Fruit fly (Drosophila melanogaster) whole organism, wandering third instar larva: ENCODE results near the gene CG11594.

Source experiments
- Abd-B ChIP-seq: fragments of >200 bp; optimal IDR thresholded peaks from 2 replicates; lab custom pipeline; 2017; ENCODE audit warnings: missing biosample characterization, missing genetic modification characterization
- CG32264 ChIP-seq: fragments of 200-800 bp; sonication (Bioruptor generic); optimal IDR thresholded peaks from 2 replicates; lab custom pipeline; 2016; ENCODE audit warnings: missing biosample characterization, missing genetic modification characterization
- CG9705 ChIP-seq: fragments of 200-800 bp; sonication (Bioruptor generic); optimal IDR thresholded peaks from 2 replicates; lab custom pipeline; 2018; ENCODE audit warnings: missing biosample characterization, mild to moderate bottlenecking, missing genetic modification characterization
- CrebA ChIP-seq: fragments of 200-800 bp; sonication (Bioruptor generic); optimal IDR thresholded peaks from 2 replicates; lab custom pipeline; 2016; ENCODE audit warnings: missing biosample characterization, mild to moderate bottlenecking, missing genetic modification characterization, borderline replicate concordance
- Dfd ChIP-seq: fragments of >200 bp; optimal IDR thresholded peaks from 2 replicates; lab custom pipeline; 2017; ENCODE audit warnings: missing biosample characterization, missing genetic modification characterization
- Dif ChIP-seq: fragments of 200-275, 200-300 bp; sonication (Bioruptor generic); optimal IDR thresholded peaks from 2 replicates; lab custom pipeline; 2018; ENCODE audit warnings: missing biosample characterization, missing genetic modification characterization; ENCODE audit not compliant: partially characterized antibody
- GATAd ChIP-seq: sonication (Bioruptor generic); optimal IDR thresholded peaks from 2 replicates; lab custom pipeline; 2016; ENCODE audit warnings: missing biosample characterization, missing genetic modification characterization
- HLH106 ChIP-seq: fragments of 200-800 bp; optimal IDR thresholded peaks from 3 replicates; lab custom pipeline; 2019; ENCODE audit warnings: missing biosample characterization, mild to moderate bottlenecking, missing genetic modification characterization, moderate library complexity
- Hnf4 ChIP-seq: fragments of 200-800 bp; sonication (Bioruptor generic); optimal IDR thresholded peaks from 2 replicates; lab custom pipeline; 2016; ENCODE audit warnings: missing biosample characterization, mild to moderate bottlenecking, missing genetic modification characterization
- Hr78 ChIP-seq: fragments of >200 bp; optimal IDR thresholded peaks from 2 replicates; lab custom pipeline; 2017; ENCODE audit warnings: missing biosample characterization, missing genetic modification characterization
- Hr83 ChIP-seq: fragments of 200-300 bp; sonication (Bioruptor generic); optimal IDR thresholded peaks from 2 replicates; lab custom pipeline; 2016; ENCODE audit warnings: missing biosample characterization, mild to moderate bottlenecking, missing genetic modification characterization, moderate library complexity; ENCODE audit not compliant: poor library complexity, severe bottlenecking
- Jra ChIP-seq: sonication (Bioruptor generic); optimal IDR thresholded peaks from 2 replicates; lab custom pipeline; 2016; ENCODE audit warnings: missing biosample characterization, missing genetic modification characterization
- Myc ChIP-seq: fragments of >200 bp; optimal IDR thresholded peaks from 2 replicates; lab custom pipeline; 2017
- N ChIP-seq: fragments of >200 bp; optimal IDR thresholded peaks from 2 replicates; lab custom pipeline; 2018; ENCODE audit warnings: missing biosample characterization, missing external identifiers, missing genetic modification characterization
- OdsH ChIP-seq: fragments of 200-800 bp; sonication (Bioruptor generic); optimal IDR thresholded peaks from 2 replicates; lab custom pipeline; 2016; ENCODE audit warnings: missing biosample characterization, mild to moderate bottlenecking, missing genetic modification characterization
- Rel ChIP-seq, 2 experiments: fragments of 200-800 bp; sonication (Bioruptor generic) in 1 of 2; optimal IDR thresholded peaks; 2 replicates in 1 of 2; 3 replicates in 1 of 2; lab custom pipeline; 2016 to 2019; ENCODE audit warnings: mild to moderate bottlenecking in 2 of 2, missing biosample characterization in 2 of 2, missing genetic modification characterization in 2 of 2, moderate library complexity in 1 of 2
- Sp1 ChIP-seq: fragments of 200-800 bp; sonication (Bioruptor generic); optimal IDR thresholded peaks from 3 replicates; lab custom pipeline; 2019; ENCODE audit warnings: missing biosample characterization, mild to moderate bottlenecking, missing genetic modification characterization, moderate library complexity
- Vsx2 ChIP-seq: fragments of 200-300, 225-300 bp; sonication (Bioruptor generic); optimal IDR thresholded peaks from 2 replicates; lab custom pipeline; 2018; ENCODE audit warnings: missing biosample characterization, missing genetic modification characterization; ENCODE audit not compliant: partially characterized antibody
- br ChIP-seq: fragments of 200-800 bp; sonication (Bioruptor generic); optimal IDR thresholded peaks from 2 replicates; lab custom pipeline; 2016; ENCODE audit warnings: missing biosample characterization, missing genetic modification characterization
- brk ChIP-seq: fragments of 200-800 bp; sonication (Bioruptor generic); optimal IDR thresholded peaks from 2 replicates; lab custom pipeline; 2016; ENCODE audit warnings: missing biosample characterization, mild to moderate bottlenecking, missing genetic modification characterization
- dl ChIP-seq, 2 experiments: fragments of 175-275, 200-275 bp in 1 of 2; fragments of 200-275 bp in 1 of 2; sonication (Bioruptor generic); optimal IDR thresholded peaks; lab custom pipeline; 2018; ENCODE audit warnings: mild to moderate bottlenecking in 2 of 2, missing biosample characterization in 2 of 2, missing genetic modification characterization in 2 of 2, moderate library complexity in 2 of 2; ENCODE audit not compliant: partially characterized antibody in 2 of 2, insufficient read depth in 1 of 2
- dmrt93B ChIP-seq: fragments of 200-800 bp; sonication (Bioruptor generic); optimal IDR thresholded peaks from 2 replicates; lab custom pipeline; 2018; ENCODE audit warnings: missing biosample characterization, mild to moderate bottlenecking, missing genetic modification characterization
- dsf ChIP-seq: sonication (Bioruptor generic); optimal IDR thresholded peaks from 2 replicates; lab custom pipeline; 2016; ENCODE audit warnings: missing biosample characterization, missing genetic modification characterization, borderline replicate concordance
- ey ChIP-seq: fragments of 200-800 bp; sonication (Bioruptor generic); optimal IDR thresholded peaks from 2 replicates; lab custom pipeline; 2016; ENCODE audit warnings: missing biosample characterization, missing genetic modification characterization
- foxo ChIP-seq, 2 experiments: fragments of 200-800 bp; sonication (Bioruptor generic); optimal IDR thresholded peaks; 2 replicates in 1 of 2; 3 replicates in 1 of 2; lab custom pipeline; 2016 to 2017; ENCODE audit warnings: missing biosample characterization in 2 of 2, missing genetic modification characterization in 2 of 2
- fru ChIP-seq: fragments of 200-800 bp; sonication (Bioruptor generic); optimal IDR thresholded peaks from 3 replicates; lab custom pipeline; 2016; ENCODE audit warnings: missing biosample characterization, mild to moderate bottlenecking, missing genetic modification characterization
- h ChIP-seq: fragments of 200-800 bp; sonication (Bioruptor generic); optimal IDR thresholded peaks from 3 replicates; lab custom pipeline; 2016; ENCODE audit warnings: missing biosample characterization, mild to moderate bottlenecking, missing genetic modification characterization
- jim ChIP-seq: fragments of 175-275, 200-325 bp; sonication (Bioruptor generic); optimal IDR thresholded peaks from 2 replicates; lab custom pipeline; 2016; ENCODE audit warnings: missing biosample characterization, mild to moderate bottlenecking, missing genetic modification characterization
- lola ChIP-seq: fragments of >200 bp; optimal IDR thresholded peaks from 2 replicates; lab custom pipeline; 2017; ENCODE audit warnings: missing biosample characterization, missing genetic modification characterization
- pan ChIP-seq: fragments of >200 bp; optimal IDR thresholded peaks from 2 replicates; lab custom pipeline; 2017
- psq ChIP-seq: fragments of 200-800 bp; sonication (Bioruptor generic); optimal IDR thresholded peaks from 3 replicates; lab custom pipeline; 2017; ENCODE audit warnings: missing biosample characterization, mild to moderate bottlenecking, missing genetic modification characterization, moderate library complexity
- rgr ChIP-seq: fragments of 200-800 bp; sonication (Bioruptor generic); optimal IDR thresholded peaks from 3 replicates; lab custom pipeline; 2016; ENCODE audit warnings: missing biosample characterization, mild to moderate bottlenecking, missing genetic modification characterization
- sage ChIP-seq: fragments of 200-800 bp; sonication (Bioruptor generic); optimal IDR thresholded peaks from 2 replicates; lab custom pipeline; 2016; ENCODE audit warnings: missing biosample characterization, mild to moderate bottlenecking, missing genetic modification characterization
- sv ChIP-seq: fragments of 200-800 bp; sonication (Bioruptor generic); optimal IDR thresholded peaks from 3 replicates; lab custom pipeline; 2016; ENCODE audit warnings: missing biosample characterization, missing genetic modification characterization
- tai ChIP-seq: sonication (Bioruptor generic); optimal IDR thresholded peaks from 2 replicates; lab custom pipeline; 2016; ENCODE audit warnings: missing biosample characterization, missing genetic modification characterization
- usp ChIP-seq: fragments of >200 bp; optimal IDR thresholded peaks from 2 replicates; lab custom pipeline; 2017; ENCODE audit warnings: missing biosample characterization, missing genetic modification characterization
- woc ChIP-seq: sonication (Bioruptor generic); optimal IDR thresholded peaks from 2 replicates; lab custom pipeline; 2016; ENCODE audit warnings: missing biosample characterization, mild to moderate bottlenecking, missing genetic modification characterization

The CG11594 gene

dm6 chr3L:4025738-4026505 lies at the start of gene CG11594:
TSS of gene CG11594 (minus strand) at chr3L:4026011.
- TF ChIP-seq OdsH (GFP tag; lab: Kevin White, UChicago): no peak
- peak; percentile 27 for TF ChIP-seq rgr (GFP tag; lab: Kevin White, UChicago)
- TF ChIP-seq Hr83: peak; percentile 40
- TF ChIP-seq, all 38 proteins: peak for 2

- TF ChIP-seq Jra (GFP tag; lab: Kevin White, UChicago) (no peak), pan (no peak), Hr83 (no peak), Sp1 (GFP tag; lab: Kevin White, UChicago) (no peak), woc (no peak), sv (no peak), Vsx2 (no peak), CG9705 (GFP tag; lab: Kevin White, UChicago) (no peak), fru (no peak), Rel (GFP tag; optimal IDR thresholded peaks at IDR 0.05; lab: Kevin White, UChicago) (no peak), Rel (tag; optimal IDR thresholded peaks at IDR 0.05; lab: Kevin White, UChicago) (no peak), Dfd (GFP tag; lab: Kevin White, UChicago) (no peak), h (GFP tag; lab: Kevin White, UChicago) (no peak), Abd-B (GFP tag; lab: Kevin White, UChicago) (no peak)
- TF ChIP-seq, all 38 proteins: peak for 0
Observed at dm6 chr3L:4073755-4074154, 47.9 kb upstream of the CG11594 start, which contains the start of gene Faa. TSS of gene Faa (minus strand) at chr3L:4073954.

- no peak for TF ChIP-seq sage (GFP tag; lab: Kevin White, UChicago)
- no peak for TF ChIP-seq Rel (GFP tag; optimal IDR thresholded peaks at IDR 0.05; lab: Kevin White, UChicago)
- no peak for TF ChIP-seq Rel (tag; optimal IDR thresholded peaks at IDR 0.05; lab: Kevin White, UChicago)
- no peak for TF ChIP-seq Abd-B (GFP tag; lab: Kevin White, UChicago)
- no peak for TF ChIP-seq Dfd (GFP tag; lab: Kevin White, UChicago)
- TF ChIP-seq fru: no peak
- no peak for TF ChIP-seq Hnf4
- TF ChIP-seq Hr83: no peak
- TF ChIP-seq Myc (lab: Kevin White, UChicago): no peak
- TF ChIP-seq OdsH (GFP tag; lab: Kevin White, UChicago): no peak
- no peak for TF ChIP-seq jim
- TF ChIP-seq GATAd (GFP tag; lab: Kevin White, UChicago): no peak
- TF ChIP-seq dsf (GFP tag; lab: Kevin White, UChicago): no peak
- TF ChIP-seq dmrt93B (GFP tag; lab: Kevin White, UChicago): no peak
- no peak for TF ChIP-seq br
- no peak for TF ChIP-seq woc
- TF ChIP-seq Dif (GFP tag; lab: Kevin White, UChicago): no peak
- no peak for TF ChIP-seq Vsx2
- no peak for TF ChIP-seq CrebA (GFP tag; lab: Kevin White, UChicago)
- TF ChIP-seq, all 38 proteins: peak for 0
Observed at dm6 chr3L:4072717-4073116, 46.9 kb upstream of the CG11594 start.

- TF ChIP-seq lola (GFP tag; lab: Kevin White, UChicago): no peak
- peak; percentile 99 for TF ChIP-seq fru
- TF ChIP-seq sage (GFP tag; lab: Kevin White, UChicago): peak; percentile 85
- TF ChIP-seq Dif (GFP tag; lab: Kevin White, UChicago): peak; percentile 98
- TF ChIP-seq Jra (GFP tag; lab: Kevin White, UChicago): peak; percentile 53
- no peak for TF ChIP-seq Myc (lab: Kevin White, UChicago)
- TF ChIP-seq Vsx2: peak; percentile 95
- TF ChIP-seq dsf (GFP tag; lab: Kevin White, UChicago): no peak
- peak; percentile 63 for TF ChIP-seq br
- TF ChIP-seq h (GFP tag; lab: Kevin White, UChicago): peak; percentile 16
- no peak for TF ChIP-seq HLH106
- no peak for TF ChIP-seq Dfd (GFP tag; lab: Kevin White, UChicago)
- TF ChIP-seq N (GFP tag; lab: Kevin White, UChicago): no peak
- no peak for TF ChIP-seq Abd-B (GFP tag; lab: Kevin White, UChicago)
- no peak for TF ChIP-seq tai (GFP tag; lab: Kevin White, UChicago)
- TF ChIP-seq ey (GFP tag; lab: Kevin White, UChicago): no peak
- TF ChIP-seq rgr (GFP tag; lab: Kevin White, UChicago): peak; percentile 52
- peak; percentile 10 for TF ChIP-seq Rel (GFP tag; optimal IDR thresholded peaks at IDR 0.05; lab: Kevin White, UChicago)
- no peak for TF ChIP-seq Rel (tag; optimal IDR thresholded peaks at IDR 0.05; lab: Kevin White, UChicago)
- no peak for TF ChIP-seq Hr78 (GFP tag; lab: Kevin White, UChicago)
- TF ChIP-seq foxo (GFP tag; optimal IDR thresholded peaks at IDR 0.05; lab: Kevin White, UChicago): no peak
- TF ChIP-seq CrebA (GFP tag; lab: Kevin White, UChicago): peak; percentile 77
- no peak for TF ChIP-seq sv
- TF ChIP-seq dmrt93B (GFP tag; lab: Kevin White, UChicago): no peak
- peak; percentile 42 for TF ChIP-seq Hnf4
- TF ChIP-seq woc: no peak
- peak; percentile 38 for TF ChIP-seq Hr83
- no peak for TF ChIP-seq GATAd (GFP tag; lab: Kevin White, UChicago)
- peak; percentile 47 for TF ChIP-seq CG32264 (GFP tag; lab: Kevin White, UChicago)
- TF ChIP-seq usp: no peak
- TF ChIP-seq psq: peak; percentile 92
- peak; percentile 18 for TF ChIP-seq Sp1 (GFP tag; lab: Kevin White, UChicago)
- TF ChIP-seq dl (GFP tag; optimal IDR thresholded peaks at IDR 0.05; lab: Kevin White, UChicago; ENCODE audit: insufficient read depth in 1 of 2, partially characterized antibody in 2 of 2): peak; percentile 91 to 96
- TF ChIP-seq brk (GFP tag; lab: Kevin White, UChicago): peak; percentile 42
Observed at dm6 chr3L:4071561-4072049, 45.8 kb upstream of the CG11594 start, which contains the start of gene wit. TSS of gene wit (minus strand) at chr3L:4071717.
